Fruit fly (Drosophila melanogaster) whole organism, embryonic: Measurements from ENCODE around the gene Vinc.

Experiments
- Adf1 ChIP-seq: fragments of 200-800 bp; sonication (Bioruptor generic); IDR thresholded peaks from 2 replicates; pipeline ENCODE4 v1.3.6; 2022; ENCODE audit warnings: missing biosample characterization, missing genetic modification characterization
- Asciz ChIP-seq: fragments of 200-800 bp; sonication (Bioruptor generic); optimal IDR thresholded peaks from 2 replicates; lab custom pipeline; 2017; ENCODE audit warnings: missing biosample characterization, mild to moderate bottlenecking, missing genetic modification characterization, missing genetic modification reagents
- Atf6 ChIP-seq: fragments of 200-800 bp; sonication (Bioruptor generic); IDR thresholded peaks from 2 replicates; pipeline ENCODE4 v1.3.6; 2022; ENCODE audit warnings: missing biosample characterization, missing genetic modification characterization
- CG10565 ChIP-seq: fragments of 200-800 bp; sonication (Bioruptor generic); optimal IDR thresholded peaks from 3 replicates; lab custom pipeline; 2016; ENCODE audit warnings: missing biosample characterization, mild to moderate bottlenecking, missing genetic modification characterization
- CG11085 ChIP-seq: fragments of 200-800 bp; sonication (Bioruptor generic); IDR thresholded peaks from 2 replicates; pipeline ENCODE4 v1.3.6; 2022; ENCODE audit warnings: missing biosample characterization, missing genetic modification characterization
- CG12104 ChIP-seq: fragments of 200-800 bp; sonication (Bioruptor generic); optimal IDR thresholded peaks from 3 replicates; lab custom pipeline; 2016; ENCODE audit warnings: missing biosample characterization, missing genetic modification characterization
- CG12219 ChIP-seq: fragments of 200-800 bp; sonication (Bioruptor generic); optimal IDR thresholded peaks from 3 replicates; lab custom pipeline; 2018; ENCODE audit warnings: missing biosample characterization, mild to moderate bottlenecking, missing genetic modification characterization
- CG13775 ChIP-seq: fragments of 200-800 bp; sonication (Bioruptor generic); optimal IDR thresholded peaks from 3 replicates; lab custom pipeline; 2017; ENCODE audit warnings: missing biosample characterization, mild to moderate bottlenecking, missing genetic modification characterization
- CG18011 ChIP-seq: fragments of 200-800 bp; sonication (Bioruptor generic); optimal IDR thresholded peaks from 2 replicates; lab custom pipeline; 2017; ENCODE audit warnings: missing biosample characterization, missing genetic modification characterization, mild to moderate bottlenecking, moderate library complexity, missing genotype
- CG18619 ChIP-seq: fragments of 200-800 bp; sonication (Bioruptor generic); optimal IDR thresholded peaks from 3 replicates; lab custom pipeline; 2017; ENCODE audit warnings: missing biosample characterization, mild to moderate bottlenecking, missing genetic modification characterization
- CG2889 ChIP-seq: fragments of 200-800 bp; sonication (Bioruptor generic); IDR thresholded peaks from 3 replicates; pipeline ENCODE4 v1.3.6; 2022; ENCODE audit warnings: missing biosample characterization, missing genetic modification characterization
- CG30020 ChIP-seq: fragments of 200-800 bp; optimal IDR thresholded peaks from 2 replicates; lab custom pipeline; 2019; ENCODE audit warnings: missing biosample characterization, mild to moderate bottlenecking, missing genetic modification characterization, moderate library complexity
- CG3163 ChIP-seq: fragments of 200-800 bp; sonication (Bioruptor generic); optimal IDR thresholded peaks from 3 replicates; lab custom pipeline; 2016; ENCODE audit warnings: missing biosample characterization, missing genetic modification characterization
- CG32532 ChIP-seq: fragments of 200-800 bp; sonication (Bioruptor generic); IDR thresholded peaks from 2 replicates; pipeline ENCODE4 v1.3.6; 2022; ENCODE audit warnings: missing biosample characterization, missing genetic modification characterization
- CG32772 ChIP-seq: fragments of 200-800 bp; sonication (Bioruptor generic); IDR thresholded peaks from 2 replicates; pipeline ENCODE4 v1.3.6; 2022; ENCODE audit warnings: missing biosample characterization, missing genetic modification characterization
- CG3407 ChIP-seq: fragments of 200-800 bp; sonication (Bioruptor generic); optimal IDR thresholded peaks from 2 replicates; lab custom pipeline; 2018; ENCODE audit warnings: missing biosample characterization, mild to moderate bottlenecking, missing genetic modification characterization
- CG42726 ChIP-seq: fragments of 200-800 bp; sonication (Bioruptor generic); IDR thresholded peaks from 2 replicates; pipeline ENCODE4 v1.3.6; 2022; ENCODE audit warnings: missing biosample characterization, missing genetic modification characterization; ENCODE audit not compliant: partially characterized antibody
- CG4854 ChIP-seq: fragments of 200-800 bp; sonication (Bioruptor generic); optimal IDR thresholded peaks from 2 replicates; lab custom pipeline; 2016; ENCODE audit warnings: missing biosample characterization, missing genetic modification characterization, inconsistent platforms
- CG5180 ChIP-seq: fragments of 200-800 bp; sonication (Bioruptor generic); optimal IDR thresholded peaks from 3 replicates; lab custom pipeline; 2017; ENCODE audit warnings: missing biosample characterization, missing genetic modification characterization, mild to moderate bottlenecking, moderate library complexity, missing genetic modification reagents
- CG6175 ChIP-seq: fragments of 200-800 bp; sonication (Bioruptor generic); IDR thresholded peaks from 3 replicates; pipeline ENCODE4 v1.3.6; 2022; ENCODE audit warnings: missing biosample characterization, missing genetic modification characterization
- CG6689 ChIP-seq: fragments of 200-800 bp; sonication (Bioruptor generic); IDR thresholded peaks from 2 replicates; pipeline ENCODE4 v1.3.6; 2022; ENCODE audit warnings: missing biosample characterization, missing genetic modification characterization
- CG7839 ChIP-seq: fragments of 200-800 bp; sonication (Bioruptor generic); optimal IDR thresholded peaks from 3 replicates; lab custom pipeline; 2018; ENCODE audit warnings: missing biosample characterization, mild to moderate bottlenecking, missing genetic modification characterization, moderate library complexity
- CG8359 ChIP-seq: fragments of 200-800 bp; sonication (Bioruptor generic); optimal IDR thresholded peaks from 2 replicates; lab custom pipeline; 2017; ENCODE audit warnings: missing biosample characterization, mild to moderate bottlenecking, missing genetic modification characterization, borderline replicate concordance
- CG9817 ChIP-seq: fragments of 200-800 bp; sonication (Bioruptor generic); optimal IDR thresholded peaks from 2 replicates; lab custom pipeline; 2018; ENCODE audit warnings: missing biosample characterization, mild to moderate bottlenecking, missing genetic modification characterization, moderate library complexity
- D19A ChIP-seq: fragments of 200-800 bp; optimal IDR thresholded peaks from 3 replicates; lab custom pipeline; 2019; ENCODE audit warnings: missing biosample characterization, mild to moderate bottlenecking, missing genetic modification characterization, moderate library complexity
- Dad ChIP-seq: fragments of 200-800 bp; sonication (Bioruptor generic); optimal IDR thresholded peaks from 3 replicates; lab custom pipeline; 2016; ENCODE audit warnings: missing biosample characterization, missing genetic modification characterization
- Dfd ChIP-seq, 2 experiments: fragments of >200 bp; optimal IDR thresholded peaks; 2 replicates each; lab custom pipeline; 2017; ENCODE audit warnings: missing biosample characterization in 2 of 2, missing genetic modification characterization in 2 of 2
- Elba2 ChIP-seq: fragments of 200-800 bp; sonication (Bioruptor generic); optimal IDR thresholded peaks from 3 replicates; lab custom pipeline; 2016; ENCODE audit warnings: missing biosample characterization, missing genetic modification characterization
- Hr39 ChIP-seq: fragments of >200 bp; optimal IDR thresholded peaks from 2 replicates; lab custom pipeline; 2017
- Hr78 ChIP-seq, 2 experiments: fragments of 200-800 bp in 1 of 2; fragments of >200 bp in 1 of 2; sonication (Bioruptor generic) in 1 of 2; optimal IDR thresholded peaks; 2 replicates each; lab custom pipeline; 2017 to 2019; ENCODE audit warnings: missing biosample characterization in 2 of 2, missing genetic modification characterization in 2 of 2, mild to moderate bottlenecking in 1 of 2, moderate library complexity in 1 of 2
- Mes4 ChIP-seq: fragments of 200-800 bp; sonication (Bioruptor generic); optimal IDR thresholded peaks from 2 replicates; lab custom pipeline; 2016; ENCODE audit warnings: missing biosample characterization, missing genetic modification characterization
- NK7.1 ChIP-seq: fragments of 200-800 bp; sonication (Bioruptor generic); optimal IDR thresholded peaks from 3 replicates; lab custom pipeline; 2016; ENCODE audit warnings: missing biosample characterization, missing genetic modification characterization
- Side ChIP-seq: fragments of 200-800 bp; sonication (Bioruptor generic); optimal IDR thresholded peaks from 2 replicates; lab custom pipeline; 2016; ENCODE audit warnings: missing biosample characterization, missing genetic modification characterization
- bbx ChIP-seq: fragments of 200-800 bp; sonication (Bioruptor generic); IDR thresholded peaks from 2 replicates; pipeline ENCODE4 v1.3.6; 2022; ENCODE audit warnings: missing biosample characterization, missing genetic modification characterization; ENCODE audit not compliant: partially characterized antibody
- bcd ChIP-seq: fragments of 200-800 bp; sonication (Bioruptor generic); optimal IDR thresholded peaks from 2 replicates; lab custom pipeline; 2017; ENCODE audit warnings: missing biosample characterization, mild to moderate bottlenecking, missing genetic modification characterization
- caup ChIP-seq: fragments of 200-800 bp; sonication (Bioruptor generic); optimal IDR thresholded peaks from 3 replicates; lab custom pipeline; 2017; ENCODE audit warnings: missing biosample characterization, mild to moderate bottlenecking, missing genetic modification characterization, moderate library complexity; ENCODE audit not compliant: severe bottlenecking
- ci ChIP-seq: fragments of 200-800 bp; sonication (Bioruptor generic); IDR thresholded peaks from 3 replicates; pipeline ENCODE4 v1.3.6; 2022; ENCODE audit warnings: missing biosample characterization, missing genetic modification characterization
- crc ChIP-seq: fragments of 200-800 bp; sonication (Bioruptor generic); optimal IDR thresholded peaks from 2 replicates; lab custom pipeline; 2016; ENCODE audit warnings: missing biosample characterization, missing genetic modification characterization
- da ChIP-seq: fragments of 200-800 bp; sonication (Bioruptor generic); optimal IDR thresholded peaks from 2 replicates; lab custom pipeline; 2016; ENCODE audit warnings: missing biosample characterization, missing genetic modification characterization
- eve ChIP-seq, 2 experiments: fragments of >200 bp; optimal IDR thresholded peaks; 2 replicates each; lab custom pipeline; 2017; ENCODE audit warnings: missing biosample characterization in 2 of 2, missing genetic modification characterization in 2 of 2
- fru ChIP-seq: fragments of >200 bp; optimal IDR thresholded peaks from 2 replicates; lab custom pipeline; 2017
- grn ChIP-seq: fragments of 200-800 bp; sonication (Bioruptor generic); optimal IDR thresholded peaks from 3 replicates; lab custom pipeline; 2017; ENCODE audit warnings: missing biosample characterization, missing genetic modification characterization
- gsb-n ChIP-seq: fragments of 200-800 bp; sonication (Bioruptor generic); optimal IDR thresholded peaks from 3 replicates; lab custom pipeline; 2018; ENCODE audit warnings: missing biosample characterization, mild to moderate bottlenecking, missing genetic modification characterization
- insv ChIP-seq, 2 experiments: fragments of 200-800 bp; sonication (Bioruptor generic); optimal IDR thresholded peaks; 3 replicates each; lab custom pipeline; 2016 to 2018; ENCODE audit warnings: missing biosample characterization in 2 of 2, missing genetic modification characterization in 2 of 2
- lab ChIP-seq: fragments of 200-800 bp; sonication (Bioruptor generic); optimal IDR thresholded peaks from 3 replicates; lab custom pipeline; 2017; ENCODE audit warnings: missing biosample characterization, missing genetic modification characterization, mild to moderate bottlenecking, moderate library complexity, missing genetic modification reagents
- onecut ChIP-seq: fragments of 200-800 bp; sonication (Bioruptor generic); IDR thresholded peaks from 2 replicates; pipeline ENCODE4 v1.3.6; 2022; ENCODE audit warnings: missing biosample characterization, missing genetic modification characterization
- pzg ChIP-seq: fragments of 200-800 bp; sonication (Bioruptor generic); optimal IDR thresholded peaks from 3 replicates; lab custom pipeline; 2018; ENCODE audit warnings: missing biosample characterization, mild to moderate bottlenecking, missing genetic modification characterization, moderate library complexity
- row ChIP-seq: fragments of 200-800 bp; sonication (Bioruptor generic); IDR thresholded peaks from 3 replicates; pipeline ENCODE4 v1.3.6; 2022; ENCODE audit warnings: missing biosample characterization, missing genetic modification characterization
- so ChIP-seq: fragments of 200-800 bp; sonication (Bioruptor generic); IDR thresholded peaks from 3 replicates; pipeline ENCODE4 v1.3.6; 2022; ENCODE audit warnings: missing biosample characterization, missing genetic modification characterization
- usp ChIP-seq: fragments of >200 bp; optimal IDR thresholded peaks from 2 replicates; lab custom pipeline; 2017; ENCODE audit warnings: missing biosample characterization, missing genetic modification characterization
- vvl ChIP-seq: fragments of 200-800 bp; sonication (Bioruptor generic); IDR thresholded peaks from 2 replicates; pipeline ENCODE4 v1.3.6; 2022; ENCODE audit warnings: missing biosample characterization, missing genetic modification characterization
- wek ChIP-seq: fragments of 200-800 bp; sonication (Bioruptor generic); optimal IDR thresholded peaks from 3 replicates; lab custom pipeline; 2018; ENCODE audit warnings: missing biosample characterization, mild to moderate bottlenecking, missing genetic modification characterization, moderate library complexity

The Vinc gene

DNA sequence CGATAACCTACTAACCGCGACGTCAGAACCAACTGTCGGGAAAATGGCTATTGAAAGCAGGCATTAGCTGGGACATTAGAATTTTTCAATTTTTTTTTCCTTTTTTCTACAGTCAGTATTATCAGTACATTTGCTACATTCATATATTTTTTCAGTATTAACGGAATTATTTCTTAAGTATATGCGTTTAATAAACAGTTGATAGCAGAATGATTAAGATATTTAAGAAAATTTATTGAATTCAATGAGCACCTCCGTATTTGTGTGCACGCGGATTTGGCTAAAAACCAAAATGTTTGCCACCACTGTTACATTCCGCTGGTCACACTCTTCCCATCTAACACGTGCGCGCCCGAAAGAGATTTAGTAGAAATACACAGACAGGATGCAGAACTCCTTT is 40.1 kb upstream of the Vinc start, which contains the start of the genes temp and CG3071 (continued):
- TF ChIP-seq insv (GFP tag; optimal IDR thresholded peaks at IDR 0.05; lab: Kevin White, UChicago): peak in 1 of 2 experiments; percentile 43
- TF ChIP-seq CG12104: peak; percentile 26
- TF ChIP-seq pzg (GFP tag; lab: Kevin White, UChicago): peak; percentile 43
- TF ChIP-seq da: no peak
- TF ChIP-seq lab (GFP tag; lab: Kevin White, UChicago): peak; percentile 73
- peak; percentile 6 for TF ChIP-seq CG5180 (GFP tag; lab: Kevin White, UChicago)
- no peak for TF ChIP-seq Hr78 (GFP tag; optimal IDR thresholded peaks at IDR 0.05; lab: Kevin White, UChicago)
- peak; percentile 66 for TF ChIP-seq CG30020
- no peak for TF ChIP-seq Atf6 (GFP tag; lab: Robert Waterston, UW)
- peak; percentile 45 for TF ChIP-seq Mes4
- peak; percentile 60 for TF ChIP-seq CG32532 (GFP tag; lab: Robert Waterston, UW)
- TF ChIP-seq Adf1 (GFP tag; lab: Robert Waterston, UW): 0 out of 2 replicates have a peak, but pooled peaks have one; percentile 25
- TF ChIP-seq CG3163 (GFP tag; lab: Kevin White, UChicago): peak; percentile 37
- no peak for TF ChIP-seq wek (GFP tag; lab: Kevin White, UChicago)
- TF ChIP-seq CG18011: peak; percentile 35
- peak; percentile 69 for TF ChIP-seq CG7839
- TF ChIP-seq eve (GFP tag; optimal IDR thresholded peaks at IDR 0.05; lab: Kevin White, UChicago): no peak
- no peak for TF ChIP-seq CG4854
- TF ChIP-seq fru: no peak
- TF ChIP-seq vvl: no peak
- no peak; the same call in 2 of the 3 replicates for TF ChIP-seq ci (GFP tag; lab: Robert Waterston, UW)
- no peak for TF ChIP-seq Hr39 (lab: Kevin White, UChicago)
- no peak for TF ChIP-seq CG2889 (GFP tag; lab: Robert Waterston, UW)
- no peak for TF ChIP-seq NK7.1 (GFP tag; lab: Kevin White, UChicago)
- peak; percentile 23 for TF ChIP-seq crc (GFP tag; lab: Kevin White, UChicago)
- no peak for TF ChIP-seq CG3407
- no peak for TF ChIP-seq so
- TF ChIP-seq caup (GFP tag; lab: Kevin White, UChicago): peak; percentile 25
- TF ChIP-seq Side (GFP tag; lab: Kevin White, UChicago): peak; percentile 49
- TF ChIP-seq grn (GFP tag; lab: Kevin White, UChicago): no peak
- TF ChIP-seq Dad (GFP tag; lab: Kevin White, UChicago): peak; percentile 28
- no peak for TF ChIP-seq usp (GFP tag; lab: Kevin White, UChicago)
- peak; percentile 19 for TF ChIP-seq D19A (tag; lab: Kevin White, UChicago)
- no peak for TF ChIP-seq CG10565 (GFP tag; lab: Kevin White, UChicago)
- peak; percentile 70 for TF ChIP-seq CG9817 (tag; lab: Kevin White, UChicago)
- no peak for TF ChIP-seq Asciz (GFP tag; lab: Kevin White, UChicago)
- TF ChIP-seq CG32772 (GFP tag; lab: Robert Waterston, UW): no peak; the same call in 1 of the 2 replicates
- TF ChIP-seq CG18619 (GFP tag; lab: Kevin White, UChicago): peak; percentile 57
- peak; percentile 30 for TF ChIP-seq gsb-n
- TF ChIP-seq CG11085 (GFP tag; lab: Robert Waterston, UW): peak; percentile 33; the same call in 1 of the 2 replicates
- TF ChIP-seq bcd: peak; percentile 63
- no peak; the same call in 1 of the 2 replicates for TF ChIP-seq onecut (GFP tag; lab: Robert Waterston, UW)
- no peak for TF ChIP-seq CG8359
- TF ChIP-seq CG6689 (GFP tag; lab: Robert Waterston, UW): peak; percentile 37
- peak; percentile 78 for TF ChIP-seq CG13775 (GFP tag; lab: Kevin White, UChicago)
- TF ChIP-seq CG42726 (GFP tag; lab: Robert Waterston, UW): no peak
- no peak for TF ChIP-seq Dfd (GFP tag; optimal IDR thresholded peaks at IDR 0.05; lab: Kevin White, UChicago)
- no peak for TF ChIP-seq CG6175 (GFP tag; lab: Robert Waterston, UW)
- TF ChIP-seq CG12219 (GFP tag; lab: Kevin White, UChicago): no peak
- peak; percentile 48 for TF ChIP-seq Elba2 (GFP tag; lab: Kevin White, UChicago)
- TF ChIP-seq bbx (GFP tag; lab: Robert Waterston, UW): no peak
- peak; percentile 97 for TF ChIP-seq row (GFP tag; lab: Robert Waterston, UW)
